Worm (Caenorhabditis elegans) whole organism, midembryonic: ENCODE measurements around the gene mct-4.

Source experiments
- flt-1 ChIP-seq: fragments of 200-800 bp; sonication (Bioruptor generic); IDR thresholded peaks from 2 replicates; pipeline ENCODE4 v1.3.6; 2022; ENCODE audit warnings: missing genetic modification characterization, missing compliant biosample characterization
- klf-2 ChIP-seq: fragments of 200-800 bp; sonication (Bioruptor generic); conservative IDR thresholded peaks from 2 replicates; pipeline ENCODE4 v1.3.6; 2022; ENCODE audit warnings: missing genetic modification reagents, missing genetic modification characterization, missing compliant biosample characterization
- med-1 ChIP-seq: sonication (generic microtip); optimal IDR thresholded peaks from 2 replicates; lab custom pipeline; 2017; ENCODE audit warnings: missing genetic modification characterization, mild to moderate bottlenecking, missing compliant biosample characterization, antibody characterized with exemption, missing genetic modification reagents; ENCODE audit not compliant: insufficient read depth
- tab-1 ChIP-seq: fragments of 200-800 bp; sonication (Bioruptor generic); IDR thresholded peaks from 2 replicates; pipeline ENCODE4 v1.3.6; 2022; ENCODE audit warnings: missing genetic modification characterization, missing compliant biosample characterization
- ztf-23 ChIP-seq: fragments of 200-800 bp; sonication (Bioruptor generic); IDR thresholded peaks from 2 replicates; pipeline ENCODE4 v1.3.6; 2022; ENCODE audit warnings: missing genetic modification reagents, missing genetic modification characterization, missing compliant biosample characterization

ce11 chrX:4885651-4886050, 43.9 kb downstream of the mct-4 start, which contains the start of gene arrd-23:
- TF ChIP-seq med-1 (GFP tag; lab: Kevin White, UChicago) (no peak), flt-1 (no peak), ztf-23 (no peak), tab-1 (GFP tag; lab: Robert Waterston, UW) (no peak), klf-2 (GFP tag; lab: Robert Waterston, UW) (no peak)
